Worm (Caenorhabditis elegans) whole organism, L4 larva: ENCODE data around the gene snt-7.

Experiments
- D1046.2 ChIP-seq: fragments of 200-800 bp; sonication (Bioruptor generic); IDR thresholded peaks from 2 replicates; pipeline ENCODE4 v1.3.6; 2022; ENCODE audit warnings: missing genetic modification characterization, missing compliant biosample characterization
- F26F4.8 ChIP-seq: fragments of 200-800 bp; sonication (Bioruptor generic); conservative IDR thresholded peaks from 2 replicates; pipeline ENCODE4 v1.3.6; 2022; ENCODE audit warnings: missing genetic modification characterization, missing compliant biosample characterization
- F49E8.2 ChIP-seq: sonication (generic microtip); optimal IDR thresholded peaks from 2 replicates; lab custom pipeline; 2016; ENCODE audit warnings: missing compliant biosample characterization, mild to moderate bottlenecking, missing genetic modification characterization, borderline replicate concordance
- T26A8.4 ChIP-seq: fragments of 200-800 bp; sonication (Bioruptor generic); IDR thresholded peaks from 2 replicates; pipeline ENCODE4 v1.3.6; 2022; ENCODE audit warnings: missing genetic modification characterization, missing compliant biosample characterization
- Y75B8A.6 ChIP-seq: fragments of 200-800 bp; sonication (Bioruptor generic); IDR thresholded peaks from 2 replicates; pipeline ENCODE4 v1.3.6; 2022; ENCODE audit warnings: missing genetic modification reagents, missing genetic modification characterization, missing compliant biosample characterization
- ZK337.2 ChIP-seq: fragments of 200-800 bp; sonication (Bioruptor generic); IDR thresholded peaks from 2 replicates; pipeline ENCODE4 v1.3.6; 2022; ENCODE audit warnings: missing genetic modification reagents, missing genetic modification characterization, missing compliant biosample characterization
- aha-1 ChIP-seq: fragments of 150-350 bp; peaks from one replicate; lab custom pipeline; 2014; ENCODE audit warnings: missing biosample characterization, missing genetic modification characterization
- ama-1 ChIP-seq: fragments of 150-350 bp; optimal IDR thresholded peaks from 2 replicates; lab custom pipeline; 2014; ENCODE audit warnings: inconsistent platforms, mixed read lengths
- attf-4 ChIP-seq: sonication (generic microtip); optimal IDR thresholded peaks from 3 replicates; lab custom pipeline; 2017; ENCODE audit warnings: missing biosample characterization, missing genetic modification characterization
- ceh-28 ChIP-seq: fragments of 150-350 bp; optimal IDR thresholded peaks from 2 replicates; lab custom pipeline; 2014; ENCODE audit warnings: missing biosample characterization, missing genetic modification reagents, missing genetic modification characterization
- ceh-62 ChIP-seq: sonication (generic microtip); optimal IDR thresholded peaks from 2 replicates; lab custom pipeline; 2017; ENCODE audit warnings: missing biosample characterization, missing genetic modification characterization
- ceh-82 ChIP-seq: sonication (generic microtip); optimal IDR thresholded peaks from 2 replicates; lab custom pipeline; 2017; ENCODE audit warnings: missing biosample characterization, missing genetic modification characterization
- ces-1 ChIP-seq: fragments of 150-350 bp; sonication (generic microtip); optimal IDR thresholded peaks from 4 replicates; lab custom pipeline; 2014; ENCODE audit warnings: missing biosample characterization, missing genetic modification reagents, missing genetic modification characterization
- ctbp-1 ChIP-seq: fragments of 200-800 bp; sonication (Bioruptor generic); IDR thresholded peaks from 2 replicates; pipeline ENCODE4 v1.3.6; 2022; ENCODE audit warnings: missing genetic modification reagents, missing genetic modification characterization, missing compliant biosample characterization
- daf-16 ChIP-seq, 3 experiments: sonication (generic microtip); optimal IDR thresholded peaks; 2 replicates each; lab custom pipeline; 2016 to 2017; ENCODE audit warnings: missing genetic modification characterization in 3 of 3, missing genetic modification reagents in 3 of 3, mild to moderate bottlenecking in 2 of 3, missing compliant biosample characterization in 2 of 3, missing biosample characterization in 1 of 3, moderate library complexity in 1 of 3
- daf-19 ChIP-seq: fragments of 200-800 bp; sonication (Bioruptor generic); conservative IDR thresholded peaks from 2 replicates; pipeline ENCODE4 v1.3.6; 2022; ENCODE audit warnings: missing genetic modification characterization, missing compliant biosample characterization
- dmd-9 ChIP-seq: fragments of 200-800 bp; sonication (Bioruptor generic); IDR thresholded peaks from 2 replicates; pipeline ENCODE4 v1.3.6; 2022; ENCODE audit warnings: missing genetic modification reagents, missing genetic modification characterization, missing compliant biosample characterization
- egl-27 ChIP-seq: sonication (generic microtip); optimal IDR thresholded peaks from 3 replicates; lab custom pipeline; 2017; ENCODE audit warnings: missing biosample characterization, missing genetic modification reagents, missing genetic modification characterization
- gei-8 ChIP-seq: fragments of 200-800 bp; sonication (Bioruptor generic); optimal IDR thresholded peaks from 2 replicates; lab custom pipeline; 2018; ENCODE audit warnings: mild to moderate bottlenecking, missing genetic modification characterization, missing compliant biosample characterization
- hlh-30 ChIP-seq: sonication (generic microtip); optimal IDR thresholded peaks from 2 replicates; lab custom pipeline; 2017; ENCODE audit warnings: antibody characterized with exemption, mild to moderate bottlenecking, missing genetic modification characterization, missing compliant biosample characterization; ENCODE audit not compliant: insufficient read depth
- hmg-1.1 ChIP-seq: fragments of 200-800 bp; sonication (Bioruptor generic); IDR thresholded peaks from 2 replicates; pipeline ENCODE4 v1.3.6; 2022; ENCODE audit warnings: missing genetic modification reagents, missing genetic modification characterization, missing compliant biosample characterization
- lin-13 ChIP-seq: fragments of 150-350 bp; optimal IDR thresholded peaks from 2 replicates; lab custom pipeline; 2014; ENCODE audit warnings: missing biosample characterization, missing genetic modification reagents, missing genetic modification characterization
- lsy-2 ChIP-seq, 2 experiments: fragments of 150-350 bp in 1 of 2; sonication (generic microtip) in 1 of 2; optimal IDR thresholded peaks; 2 replicates each; lab custom pipeline; 2014 to 2017; ENCODE audit warnings: missing biosample characterization in 2 of 2, missing genetic modification characterization in 2 of 2
- madf-9 ChIP-seq: fragments of 200-800 bp; sonication (Bioruptor generic); conservative IDR thresholded peaks from 2 replicates; pipeline ENCODE4 v1.3.6; 2022; ENCODE audit warnings: missing genetic modification reagents, missing genetic modification characterization, missing compliant biosample characterization
- mdt-29 ChIP-seq: fragments of 200-800 bp; sonication (Bioruptor generic); IDR thresholded peaks from 2 replicates; pipeline ENCODE4 v1.3.6; 2022; ENCODE audit warnings: missing genetic modification reagents, missing genetic modification characterization, missing compliant biosample characterization
- mep-1 ChIP-seq: fragments of 150-350 bp; sonication (generic microtip); optimal IDR thresholded peaks from 3 replicates; lab custom pipeline; 2014; ENCODE audit warnings: missing biosample characterization, missing genetic modification characterization
- mes-2 ChIP-seq: sonication (generic microtip); optimal IDR thresholded peaks from 2 replicates; lab custom pipeline; 2016; ENCODE audit warnings: missing genotype, mild to moderate bottlenecking, missing genetic modification characterization, missing compliant biosample characterization; ENCODE audit not compliant: poor library complexity, severe bottlenecking
- mxl-2 ChIP-seq: fragments of 200-800 bp; sonication (Bioruptor generic); conservative IDR thresholded peaks from 2 replicates; pipeline ENCODE4 v1.3.6; 2022; ENCODE audit warnings: missing genetic modification reagents, missing genetic modification characterization, missing compliant biosample characterization
- mxl-3 ChIP-seq: fragments of 200-800 bp; sonication (Bioruptor generic); optimal IDR thresholded peaks from 2 replicates; lab custom pipeline; 2018; ENCODE audit warnings: mild to moderate bottlenecking, missing genetic modification characterization, missing compliant biosample characterization
- nhr-10 ChIP-seq: fragments of 150-350 bp; optimal IDR thresholded peaks from 2 replicates; lab custom pipeline; 2014; ENCODE audit warnings: missing biosample characterization, missing genetic modification characterization
- nhr-111 ChIP-seq: fragments of 200-800 bp; sonication (Bioruptor generic); optimal IDR thresholded peaks from 2 replicates; lab custom pipeline; 2018; ENCODE audit warnings: mild to moderate bottlenecking, missing genetic modification characterization, missing compliant biosample characterization
- nhr-237 ChIP-seq: sonication (generic microtip); optimal IDR thresholded peaks from 2 replicates; lab custom pipeline; 2017; ENCODE audit warnings: missing biosample characterization, missing genetic modification characterization
- nhr-28 ChIP-seq: fragments of 150-350 bp; optimal IDR thresholded peaks from 2 replicates; lab custom pipeline; 2014; ENCODE audit warnings: missing biosample characterization, missing genetic modification characterization
- nhr-41 ChIP-seq: fragments of 200-800 bp; sonication (Bioruptor generic); IDR thresholded peaks from 2 replicates; pipeline ENCODE4 v1.3.6; 2022; ENCODE audit warnings: missing genetic modification reagents, missing genetic modification characterization, missing compliant biosample characterization
- nhr-42 ChIP-seq: fragments of 200-800 bp; sonication (Bioruptor generic); IDR thresholded peaks from 2 replicates; pipeline ENCODE4 v1.3.6; 2022; ENCODE audit warnings: missing genetic modification characterization, missing compliant biosample characterization
- nhr-48 ChIP-seq: sonication (generic microtip); optimal IDR thresholded peaks from 2 replicates; lab custom pipeline; 2016; ENCODE audit warnings: mild to moderate bottlenecking, missing genetic modification characterization, missing compliant biosample characterization
- pqm-1 ChIP-seq: sonication (generic microtip); optimal IDR thresholded peaks from 2 replicates; lab custom pipeline; 2017; ENCODE audit warnings: missing biosample characterization, missing genetic modification characterization
- spr-3 ChIP-seq: fragments of 200-800 bp; sonication (Bioruptor generic); optimal IDR thresholded peaks from 2 replicates; lab custom pipeline; 2018; ENCODE audit warnings: mild to moderate bottlenecking, missing genetic modification characterization, missing compliant biosample characterization
- tra-1 ChIP-seq: fragments of 200-800 bp; sonication (Bioruptor generic); IDR thresholded peaks from 2 replicates; pipeline ENCODE4 v1.3.6; 2022; ENCODE audit warnings: missing genetic modification reagents, missing genetic modification characterization, missing compliant biosample characterization
- unc-62 ChIP-seq, 3 experiments: fragments of 150-350 bp in 1 of 3; sonication (generic microtip); optimal IDR thresholded peaks in 2 of 3; peaks in 1 of 3; 1 replicate in 1 of 3; 2 replicates in 2 of 3; lab custom pipeline; 2014 to 2017; ENCODE audit warnings: missing biosample characterization in 3 of 3, missing genetic modification characterization in 3 of 3, missing genetic modification reagents in 3 of 3, missing genotype in 1 of 3
- vab-7 ChIP-seq: fragments of 200-800 bp; sonication (Bioruptor generic); IDR thresholded peaks from 2 replicates; pipeline ENCODE4 v1.3.6; 2022; ENCODE audit warnings: missing genetic modification reagents, missing genetic modification characterization, missing compliant biosample characterization
- zip-2 ChIP-seq: fragments of 150-350 bp; optimal IDR thresholded peaks from 2 replicates; lab custom pipeline; 2014; ENCODE audit warnings: missing biosample characterization, missing genetic modification characterization
- ztf-7 ChIP-seq: fragments of 150-350 bp; optimal IDR thresholded peaks from 2 replicates; lab custom pipeline; 2014; ENCODE audit warnings: missing biosample characterization, missing genetic modification characterization

The snt-7 gene

DNA sequence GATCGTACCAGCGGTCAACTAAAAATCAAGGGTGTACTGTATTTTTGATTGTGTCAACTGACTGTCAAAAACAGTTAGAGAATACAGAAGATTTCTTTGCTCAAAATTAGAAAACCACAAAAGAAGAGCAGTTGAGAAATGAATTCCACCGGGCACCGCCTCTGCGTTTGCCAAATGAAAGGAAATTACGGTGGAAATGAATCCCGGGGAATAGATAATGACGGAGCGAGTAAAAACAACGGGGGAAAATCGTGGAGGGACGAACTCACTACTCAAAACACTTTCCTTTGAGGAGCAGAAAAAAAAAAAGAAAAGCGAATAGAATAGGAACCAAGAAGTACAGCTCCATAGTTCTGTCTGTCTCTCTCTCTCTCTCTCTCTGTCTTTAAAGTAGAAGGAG, 50.6 kb downstream of the snt-7 start:
- TF ChIP-seq nhr-111 (GFP tag; lab: Kevin White, UChicago) = no peak
- no peak for TF ChIP-seq daf-16 (GFP tag; optimal IDR thresholded peaks at IDR 0.05; lab: Kevin White, UChicago)
- TF ChIP-seq daf-16 (tag; optimal IDR thresholded peaks at IDR 0.05; lab: Kevin White, UChicago) = no peak
- TF ChIP-seq mxl-3 (GFP tag; lab: Kevin White, UChicago) = no peak
- no peak for TF ChIP-seq pqm-1
- TF ChIP-seq attf-4 = no peak
- peak; percentile 90 for TF ChIP-seq aha-1

DNA sequence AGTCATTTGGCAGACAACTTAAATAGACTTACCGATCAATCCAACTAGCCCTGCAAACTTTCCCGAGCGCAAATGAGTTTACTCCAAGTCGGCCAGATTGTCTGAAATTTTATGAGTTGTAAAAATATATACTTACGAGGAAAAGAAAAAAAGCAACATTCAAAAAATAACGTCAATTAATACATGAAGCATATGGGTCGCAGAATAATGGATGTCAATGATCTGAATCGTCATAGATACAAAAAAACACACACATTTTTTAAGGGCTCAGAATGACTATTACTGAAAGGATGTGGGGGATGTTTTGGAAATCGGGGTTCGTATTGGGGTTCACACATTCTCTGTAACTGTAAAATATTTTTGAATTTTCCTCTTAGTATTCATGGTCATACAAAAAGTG, 51.3 kb downstream of the snt-7 start, which contains the start of gene unc-7:
Gene unc-7 (minus strand): TSS at position 101 of the 400 bp plus-strand sequence.
- no peak for TF ChIP-seq Y75B8A.6
- no peak for TF ChIP-seq pqm-1
- TF ChIP-seq unc-62 (GFP tag; optimal IDR thresholded peaks at IDR 0.05 in 1 of 2; lab: Kevin White, UChicago) = peak in 1 of 2 experiments; percentile 42
- no peak for TF ChIP-seq unc-62 (tag; optimal IDR thresholded peaks at IDR 0.05; lab: Kevin White, UChicago)
- TF ChIP-seq egl-27 (tag; lab: Kevin White, UChicago) = no peak
- no peak for TF ChIP-seq ceh-82 (tag; lab: Kevin White, UChicago)
- TF ChIP-seq, all 104 proteins: peak for 1

DNA sequence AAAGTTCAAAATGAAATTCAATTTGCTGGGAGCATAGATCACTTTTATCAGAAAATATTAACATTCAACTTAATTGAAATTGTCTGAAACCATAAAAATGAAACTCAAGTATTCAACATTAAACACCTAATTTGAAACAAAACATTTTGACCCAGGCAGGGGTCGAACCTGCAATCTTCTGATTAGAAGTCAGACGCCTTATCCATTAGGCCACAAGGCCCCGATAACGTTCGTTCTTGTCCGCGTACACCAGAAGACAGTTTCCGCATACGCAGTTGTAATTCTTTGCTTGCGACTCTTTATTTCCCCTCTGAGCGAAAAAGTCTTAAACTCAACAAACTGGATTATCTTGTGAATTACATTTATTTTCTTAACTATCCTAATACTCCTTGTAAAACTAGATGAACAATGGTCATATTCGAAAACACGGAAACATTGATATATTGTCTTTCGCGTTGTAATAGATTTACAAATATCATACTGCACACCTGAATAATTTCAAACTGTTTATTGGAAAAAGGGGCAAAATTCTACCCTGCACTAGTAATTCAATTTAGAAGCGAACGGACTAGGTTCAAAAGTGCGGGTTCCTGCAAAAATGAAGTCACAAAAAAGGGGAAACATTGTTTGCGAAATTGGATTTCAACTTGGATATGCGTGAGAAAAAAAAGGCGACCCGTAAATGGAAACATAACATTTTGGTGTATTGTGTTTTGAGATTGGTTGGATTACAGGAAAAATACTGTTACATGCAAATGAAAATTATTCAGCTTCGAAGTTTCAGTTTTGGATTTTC, 52.3 kb downstream of the snt-7 start:
- TF ChIP-seq nhr-42 (GFP tag; lab: Robert Waterston, UW) = no peak
- peak; percentile 47 for TF ChIP-seq ces-1 (GFP tag; lab: Kevin White, UChicago)
- TF ChIP-seq lin-13 (GFP tag; lab: Kevin White, UChicago) = peak; percentile 50
- peak; percentile 17 for TF ChIP-seq zip-2 (tag; lab: Kevin White, UChicago)
- no peak for TF ChIP-seq ama-1 (lab: Kevin White, UChicago)
- TF ChIP-seq spr-3 = no peak
- no peak for TF ChIP-seq nhr-28 (tag; lab: Kevin White, UChicago)
- 0 out of 2 replicates have a peak, but pooled peaks have one; percentile 48 for TF ChIP-seq nhr-41 (GFP tag; lab: Robert Waterston, UW)
- peak; percentile 75 for TF ChIP-seq mes-2 (tag; lab: Kevin White, UChicago)
- TF ChIP-seq hlh-30 (tag; lab: Kevin White, UChicago) = no peak
- no peak for TF ChIP-seq ztf-7 (tag; lab: Kevin White, UChicago)
- peak; percentile 49; the same call in 1 of the 2 replicates for TF ChIP-seq hmg-1.1
- peak; percentile 75 for TF ChIP-seq F26F4.8 (GFP tag; lab: Robert Waterston, UW)
- TF ChIP-seq nhr-48 (tag; lab: Kevin White, UChicago) = no peak
- TF ChIP-seq tra-1 = 0 out of 2 replicates have a peak, but pooled peaks have one; percentile 56
- no peak for TF ChIP-seq nhr-10 (tag; lab: Kevin White, UChicago)
- no peak for TF ChIP-seq nhr-237 (tag; lab: Kevin White, UChicago)
- TF ChIP-seq mxl-2 (GFP tag; lab: Robert Waterston, UW) = peak; percentile 67; the same call in 1 of the 2 replicates
- 0 out of 2 replicates have a peak, but pooled peaks have one; percentile 54 for TF ChIP-seq madf-9 (GFP tag; lab: Robert Waterston, UW)
- no peak for TF ChIP-seq attf-4
- TF ChIP-seq mdt-29 (GFP tag; lab: Robert Waterston, UW) = no peak
- TF ChIP-seq ceh-62 (tag; lab: Kevin White, UChicago) = no peak
- 0 out of 2 replicates have a peak, but pooled peaks have one; percentile 44 for TF ChIP-seq dmd-9 (GFP tag; lab: Robert Waterston, UW)
- peak; percentile 51 for TF ChIP-seq gei-8
- no peak for TF ChIP-seq ceh-28 (tag; lab: Kevin White, UChicago)
- no peak for TF ChIP-seq unc-62 (GFP tag; optimal IDR thresholded peaks at IDR 0.05 in 1 of 2; lab: Kevin White, UChicago)
- TF ChIP-seq unc-62 (tag; optimal IDR thresholded peaks at IDR 0.05; lab: Kevin White, UChicago) = no peak
- 0 out of 2 replicates have a peak, but pooled peaks have one; percentile 53 for TF ChIP-seq ctbp-1 (GFP tag; lab: Robert Waterston, UW)
- TF ChIP-seq ZK337.2 (GFP tag; lab: Robert Waterston, UW) = peak; percentile 48; the same call in 1 of the 2 replicates
- TF ChIP-seq mep-1 (tag; lab: Kevin White, UChicago) = peak; percentile 48
- peak; percentile 82 for TF ChIP-seq vab-7
- peak in 1 of 2 experiments; percentile 33 for TF ChIP-seq lsy-2 (tag; optimal IDR thresholded peaks at IDR 0.05; lab: Kevin White, UChicago)
- TF ChIP-seq D1046.2 = peak; percentile 76; the same call in 1 of the 2 replicates
- peak; percentile 57; the same call in 1 of the 2 replicates for TF ChIP-seq daf-19 (GFP tag; lab: Robert Waterston, UW)
- TF ChIP-seq daf-16 (GFP tag; optimal IDR thresholded peaks at IDR 0.05; lab: Kevin White, UChicago) = peak in 1 of 2 experiments; percentile 71
- TF ChIP-seq daf-16 (tag; optimal IDR thresholded peaks at IDR 0.05; lab: Kevin White, UChicago) = no peak
- TF ChIP-seq aha-1 = peak; percentile 91
- peak; percentile 55; the same call in 1 of the 2 replicates for TF ChIP-seq T26A8.4 (GFP tag; lab: Robert Waterston, UW)
- no peak for TF ChIP-seq F49E8.2 (tag; lab: Kevin White, UChicago)
